Fruit fly (Drosophila melanogaster): Measurements from ENCODE around the gene CG12506.

Gene CG12506

dm6 chr2L:815785-816389 is 42.5 kb downstream of the CG12506 start, which contains the start of the genes Saf6 and Pex12 (continued):
- TF ChIP-seq HmgZ (tag; optimal IDR thresholded peaks at IDR 0.05) (peak; percentile 37), CG5953 (GFP tag; IDR thresholded peaks at IDR 0.05) (no peak), stwl (tag; optimal IDR thresholded peaks at IDR 0.05) (peak; percentile 45), bbx (GFP tag; IDR thresholded peaks at IDR 0.05; ENCODE audit: partially characterized antibody) (peak; percentile 82), Dek (tag; optimal IDR thresholded peaks at IDR 0.05) (no peak), gcm2 (GFP tag; optimal IDR thresholded peaks at IDR 0.05) (no peak), E2f2 (GFP tag; IDR thresholded peaks at IDR 0.05) (peak; percentile 52), Med (GFP tag) (peak; percentile 75), br (optimal IDR thresholded peaks at IDR 0.05) (no peak), row (GFP tag; IDR thresholded peaks at IDR 0.05) (peak; percentile 47), ci (GFP tag; IDR thresholded peaks at IDR 0.05) (0 out of 3 replicates have a peak, but pooled peaks have one; percentile 12), chinmo (GFP tag; IDR thresholded peaks at IDR 0.05; ENCODE audit: partially characterized antibody) (peak; percentile 89), amos (GFP tag; IDR thresholded peaks at IDR 0.05; ENCODE audit: partially characterized antibody) (peak; percentile 79), Scr (GFP tag; IDR thresholded peaks at IDR 0.05; ENCODE audit: partially characterized antibody) (peak; percentile 83), wdn (GFP tag; IDR thresholded peaks at IDR 0.05) (no peak), CG10979 (tag; optimal IDR thresholded peaks at IDR 0.05) (peak; percentile 26), MESR4 (GFP tag; optimal IDR thresholded peaks at IDR 0.05) (peak; percentile 41), MBD-R2 (GFP tag; IDR thresholded peaks at IDR 0.05) (peak; percentile 90), Xrp1 (GFP tag; IDR thresholded peaks at IDR 0.05) (peak; percentile 6; the same call in 1 of the 2 replicates), CG11696 (GFP tag; IDR thresholded peaks at IDR 0.05) (no peak), CG2875 (GFP tag; optimal IDR thresholded peaks at IDR 0.05) (no peak), CG7963 (GFP tag; IDR thresholded peaks at IDR 0.05; ENCODE audit: partially characterized antibody) (peak; percentile 83), HLH4C (GFP tag; IDR thresholded peaks at IDR 0.05; ENCODE audit: partially characterized antibody) (peak; percentile 80), emc (GFP tag; optimal IDR thresholded peaks at IDR 0.05) (no peak), sqz (GFP tag; optimal IDR thresholded peaks at IDR 0.05) (no peak), CG6791 (GFP tag; IDR thresholded peaks at IDR 0.05; ENCODE audit: partially characterized antibody) (peak; percentile 81), Doc3 (GFP tag; IDR thresholded peaks at IDR 0.05; ENCODE audit: partially characterized antibody) (peak; percentile 76), Sry-β (GFP tag; optimal IDR thresholded peaks at IDR 0.05) (peak; percentile 91), nmo (GFP tag; optimal IDR thresholded peaks at IDR 0.05) (peak; percentile 3), CG34224 (GFP tag; IDR thresholded peaks at IDR 0.05; ENCODE audit: partially characterized antibody) (peak; percentile 91), CG33557 (GFP tag; optimal IDR thresholded peaks at IDR 0.05) (no peak), CG12659 (GFP tag; optimal IDR thresholded peaks at IDR 0.05) (peak; percentile 12), CG16813 (GFP tag; IDR thresholded peaks at IDR 0.05; ENCODE audit: partially characterized antibody) (peak; percentile 77), zen2 (GFP tag; IDR thresholded peaks at IDR 0.05; ENCODE audit: partially characterized antibody) (peak; percentile 85), D (optimal IDR thresholded peaks at IDR 0.05) (peak; percentile 48), D (GFP tag; optimal IDR thresholded peaks at IDR 0.05) (no peak), trem (tag; optimal IDR thresholded peaks at IDR 0.05) (peak; percentile 11), hbn (GFP tag; IDR thresholded peaks at IDR 0.05; ENCODE audit: partially characterized antibody) (peak; percentile 76), ato (GFP tag; IDR thresholded peaks at IDR 0.05; ENCODE audit: partially characterized antibody) (peak; percentile 75), CG9932 (GFP tag; IDR thresholded peaks at IDR 0.05) (no peak), CG10366 (GFP tag; IDR thresholded peaks at IDR 0.05) (no peak), CG6813 (GFP tag; optimal IDR thresholded peaks at IDR 0.05) (no peak), fu2 (GFP tag; optimal IDR thresholded peaks at IDR 0.05) (no peak), GATAe (GFP tag; conservative IDR thresholded peaks at IDR 0.05) (peak; percentile 37), toy (GFP tag; IDR thresholded peaks at IDR 0.05) (no peak), vnd (GFP tag; IDR thresholded peaks at IDR 0.05; ENCODE audit: partially characterized antibody) (peak; percentile 76)
